Worm (Caenorhabditis elegans): ENCODE results near the gene R05H5.3.

R05H5.3 gene

ce11 chrII:10197091-10197675, at the start of gene R05H5.3:
R05H5.3 (plus strand) TSS chrII:10197625.
- TF ChIP-seq zfp-2 (tag; optimal IDR thresholded peaks at IDR 0.05) (no peak), nhr-237 (tag; optimal IDR thresholded peaks at IDR 0.05) (no peak), daf-19 (GFP tag; conservative IDR thresholded peaks at IDR 0.05) (no peak), mxl-3 (GFP tag; optimal IDR thresholded peaks at IDR 0.05) (no peak), nhr-6 (tag; optimal IDR thresholded peaks at IDR 0.05) (peak; percentile 77), F44E2.7 (GFP tag; IDR thresholded peaks at IDR 0.05) (no peak), dpl-1 (GFP tag; optimal IDR thresholded peaks at IDR 0.05) (peak; percentile 83), Y48G9A.11 (GFP tag; IDR thresholded peaks at IDR 0.05) (peak; percentile 57; the same call in 1 of the 2 replicates), mes-2 (tag; optimal IDR thresholded peaks at IDR 0.05; ENCODE audit: poor library complexity, severe bottlenecking) (no peak), ZK337.2 (GFP tag; IDR thresholded peaks at IDR 0.05) (no peak), unc-130 (GFP tag; optimal IDR thresholded peaks at IDR 0.05) (peak; percentile 94), hif-1 (tag; optimal IDR thresholded peaks at IDR 0.05) (peak in 1 of 2 experiments; percentile 70), fkh-10 (GFP tag; optimal IDR thresholded peaks at IDR 0.05) (peak; percentile 71), zip-11 (GFP tag; IDR thresholded peaks at IDR 0.05) (no peak), Y5F2A.4 (GFP tag; optimal IDR thresholded peaks at IDR 0.05) (no peak), nhr-28 (tag; optimal IDR thresholded peaks at IDR 0.05) (peak; percentile 71), nhr-77 (tag; optimal IDR thresholded peaks at IDR 0.05) (peak; percentile 63), D1046.2 (GFP tag; IDR thresholded peaks at IDR 0.05) (no peak), lin-13 (GFP tag; optimal IDR thresholded peaks at IDR 0.05) (peak; percentile 73), cey-2 (tag; optimal IDR thresholded peaks at IDR 0.05; ENCODE audit: borderline replicate concordance, insufficient read depth) (no peak), dve-1 (tag; optimal IDR thresholded peaks at IDR 0.05; ENCODE audit: insufficient read depth) (no peak), lin-38 (GFP tag; IDR thresholded peaks at IDR 0.05) (peak; percentile 93), nhr-11 (tag; optimal IDR thresholded peaks at IDR 0.05) (peak; percentile 80), Y75B8A.6 (GFP tag; IDR thresholded peaks at IDR 0.05) (no peak), T20F7.1 (GFP tag; optimal IDR thresholded peaks at IDR 0.05) (peak; percentile 11), Y105C5A.15 (GFP tag; IDR thresholded peaks at IDR 0.05) (no peak), spr-1 (tag; optimal IDR thresholded peaks at IDR 0.05) (no peak), lin-15B (tag; optimal IDR thresholded peaks at IDR 0.05) (no peak), ces-1 (GFP tag; optimal IDR thresholded peaks at IDR 0.05) (peak; percentile 70), aha-1 (tag) (peak; percentile 74), ceh-44 (GFP tag; IDR thresholded peaks at IDR 0.05) (peak; percentile 71; the same call in 1 of the 2 replicates), pqm-1 (tag; optimal IDR thresholded peaks at IDR 0.05) (no peak), ztf-11 (tag; optimal IDR thresholded peaks at IDR 0.05) (no peak)

- TF ChIP-seq R02D3.7 (tag; optimal IDR thresholded peaks at IDR 0.05) (no peak), lin-38 (GFP tag; IDR thresholded peaks at IDR 0.05) (no peak), aly-2 (tag; optimal IDR thresholded peaks at IDR 0.05) (no peak), dmd-9 (GFP tag; IDR thresholded peaks at IDR 0.05) (no peak), snpc-1.2 (GFP tag; IDR thresholded peaks at IDR 0.05) (no peak), mep-1 (tag; optimal IDR thresholded peaks at IDR 0.05) (no peak), unc-130 (GFP tag; optimal IDR thresholded peaks at IDR 0.05) (no peak), ceh-62 (tag; optimal IDR thresholded peaks at IDR 0.05) (no peak), spr-1 (tag; optimal IDR thresholded peaks at IDR 0.05) (no peak), daf-12 (tag; optimal IDR thresholded peaks at IDR 0.05) (no peak), nhr-6 (tag; optimal IDR thresholded peaks at IDR 0.05) (no peak), Y5F2A.4 (GFP tag; optimal IDR thresholded peaks at IDR 0.05) (no peak)
These were observed 42.3 kb upstream of the R05H5.3 start, which contains the start of gene nlp-63 for ce11 chrII:10155106-10155505. nlp-63 (plus strand) TSS chrII:10155406.

Measured in whole organism, L4 larva.